Worm (Caenorhabditis elegans): ENCODE data around the gene cct-2.

ce11 chrII:8932392-8932791 is 4.9 kb downstream of the cct-2 start:
- TF ChIP-seq zfp-3 (GFP tag; conservative IDR thresholded peaks at IDR 0.05), result no peak; the same call in 1 of the 2 replicates
- TF ChIP-seq nhr-10 (tag; optimal IDR thresholded peaks at IDR 0.05), result no peak
- no peak for TF ChIP-seq ceh-82 (tag; optimal IDR thresholded peaks at IDR 0.05)
- TF ChIP-seq nhr-237 (tag; optimal IDR thresholded peaks at IDR 0.05), result no peak
- no peak for TF ChIP-seq R02D3.7 (tag; optimal IDR thresholded peaks at IDR 0.05)
- no peak for TF ChIP-seq lin-39 (tag; optimal IDR thresholded peaks at IDR 0.05)
- no peak for TF ChIP-seq snpc-4 (tag; optimal IDR thresholded peaks at IDR 0.05)
- TF ChIP-seq nhr-77 (tag; optimal IDR thresholded peaks at IDR 0.05), result no peak
- no peak for TF ChIP-seq unc-62 (GFP tag; optimal IDR thresholded peaks at IDR 0.05 in 1 of 2)
- no peak for TF ChIP-seq unc-62 (tag; optimal IDR thresholded peaks at IDR 0.05)
- no peak for TF ChIP-seq ceh-44 (GFP tag; IDR thresholded peaks at IDR 0.05)
- no peak for TF ChIP-seq ama-1 (optimal IDR thresholded peaks at IDR 0.05)
- TF ChIP-seq pqm-1 (tag; optimal IDR thresholded peaks at IDR 0.05), result no peak
- no peak for TF ChIP-seq fos-1 (tag; optimal IDR thresholded peaks at IDR 0.05)
